Worm (Caenorhabditis elegans) whole organism, midembryonic: ENCODE results near the gene Y56A3A.28.

Experiments used
- T22C8.4 ChIP-seq: fragments of 200-800 bp; sonication (Bioruptor generic); IDR thresholded peaks from 2 replicates; pipeline ENCODE4 v1.3.6; 2022; ENCODE audit warnings: missing genetic modification characterization, missing compliant biosample characterization
- cog-1 ChIP-seq: sonication (generic microtip); optimal IDR thresholded peaks from 2 replicates; lab custom pipeline; 2016; ENCODE audit warnings: missing genetic modification characterization, missing compliant biosample characterization
- flt-1 ChIP-seq: fragments of 200-800 bp; sonication (Bioruptor generic); IDR thresholded peaks from 2 replicates; pipeline ENCODE4 v1.3.6; 2022; ENCODE audit warnings: missing genetic modification characterization, missing compliant biosample characterization
- klf-2 ChIP-seq: fragments of 200-800 bp; sonication (Bioruptor generic); conservative IDR thresholded peaks from 2 replicates; pipeline ENCODE4 v1.3.6; 2022; ENCODE audit warnings: missing genetic modification reagents, missing genetic modification characterization, missing compliant biosample characterization
- med-1 ChIP-seq: sonication (generic microtip); optimal IDR thresholded peaks from 2 replicates; lab custom pipeline; 2017; ENCODE audit warnings: missing genetic modification characterization, mild to moderate bottlenecking, missing compliant biosample characterization, antibody characterized with exemption, missing genetic modification reagents; ENCODE audit not compliant: insufficient read depth
- ref-1 ChIP-seq: fragments of 200-800 bp; sonication (Bioruptor generic); conservative IDR thresholded peaks from 2 replicates; pipeline ENCODE4 v1.3.6; 2022; ENCODE audit warnings: missing genetic modification reagents, missing genetic modification characterization, missing compliant biosample characterization
- tab-1 ChIP-seq: fragments of 200-800 bp; sonication (Bioruptor generic); IDR thresholded peaks from 2 replicates; pipeline ENCODE4 v1.3.6; 2022; ENCODE audit warnings: missing genetic modification characterization, missing compliant biosample characterization
- ztf-23 ChIP-seq: fragments of 200-800 bp; sonication (Bioruptor generic); IDR thresholded peaks from 2 replicates; pipeline ENCODE4 v1.3.6; 2022; ENCODE audit warnings: missing genetic modification reagents, missing genetic modification characterization, missing compliant biosample characterization
- ztf-29 ChIP-seq: fragments of 200-800 bp; sonication (Bioruptor generic); IDR thresholded peaks from 2 replicates; pipeline ENCODE4 v1.3.6; 2022; ENCODE audit warnings: missing genetic modification reagents, missing genetic modification characterization, missing compliant biosample characterization

ce11 chrIII:11915666-11916065, 55.5 kb downstream of the Y56A3A.28 start, which contains the start of the genes ndab-1 and npp-16:
- TF ChIP-seq ztf-29 (GFP tag; lab: Robert Waterston, UW) (no peak), ztf-23 (GFP tag; lab: Robert Waterston, UW) (no peak), klf-2 (GFP tag; lab: Robert Waterston, UW) (no peak), tab-1 (GFP tag; lab: Robert Waterston, UW) (no peak), T22C8.4 (no peak), ref-1 (no peak), med-1 (GFP tag; lab: Kevin White, UChicago) (no peak), cog-1 (tag; lab: Kevin White, UChicago) (no peak), flt-1 (GFP tag; lab: Robert Waterston, UW) (0 out of 2 replicates have a peak, but pooled peaks have one; percentile 36)
